Fruit fly (Drosophila melanogaster) whole organism, embryonic: ENCODE measurements around the gene CG16736.

ENCODE experiments used
- Aef1 ChIP-seq: fragments of 200-800 bp; sonication (Bioruptor generic); IDR thresholded peaks from 3 replicates; pipeline ENCODE4 v1.3.6; 2022; ENCODE audit warnings: missing biosample characterization, missing genetic modification characterization
- CG10147 ChIP-seq: fragments of 200-800 bp; sonication (Bioruptor generic); optimal IDR thresholded peaks from 2 replicates; lab custom pipeline; 2019; ENCODE audit warnings: missing biosample characterization, mild to moderate bottlenecking, missing genetic modification characterization, moderate library complexity
- CG10431 ChIP-seq: fragments of 200-800 bp; sonication (Bioruptor generic); optimal IDR thresholded peaks from 3 replicates; lab custom pipeline; 2018; ENCODE audit warnings: missing biosample characterization, mild to moderate bottlenecking, missing genetic modification characterization
- CG10979 ChIP-seq: fragments of 200-800 bp; sonication (Bioruptor generic); optimal IDR thresholded peaks from 2 replicates; lab custom pipeline; 2018; ENCODE audit warnings: missing biosample characterization, mild to moderate bottlenecking, missing genetic modification characterization, moderate library complexity
- CG1233 ChIP-seq: fragments of 200-800 bp; sonication (Bioruptor generic); optimal IDR thresholded peaks from 4 replicates; lab custom pipeline; 2018; ENCODE audit warnings: missing biosample characterization, mild to moderate bottlenecking, missing genetic modification characterization
- CG12769 ChIP-seq: fragments of 200-800 bp; sonication (Bioruptor generic); optimal IDR thresholded peaks from 2 replicates; lab custom pipeline; 2019; ENCODE audit warnings: missing biosample characterization, mild to moderate bottlenecking, missing genetic modification characterization, moderate library complexity
- CG13775 ChIP-seq: fragments of 200-800 bp; sonication (Bioruptor generic); optimal IDR thresholded peaks from 3 replicates; lab custom pipeline; 2017; ENCODE audit warnings: missing biosample characterization, mild to moderate bottlenecking, missing genetic modification characterization
- CG15696 ChIP-seq: fragments of 200-800 bp; sonication (Bioruptor generic); optimal IDR thresholded peaks from 2 replicates; lab custom pipeline; 2019; ENCODE audit warnings: missing biosample characterization, mild to moderate bottlenecking, missing genetic modification characterization, moderate library complexity
- CG1832 ChIP-seq: fragments of 200-800 bp; sonication (Bioruptor generic); optimal IDR thresholded peaks from 2 replicates; lab custom pipeline; 2017; ENCODE audit warnings: missing biosample characterization, mild to moderate bottlenecking, missing genetic modification characterization, inconsistent platforms
- CG2129 ChIP-seq: fragments of 200-800 bp; sonication (Bioruptor generic); IDR thresholded peaks from 2 replicates; pipeline ENCODE4 v1.3.6; 2022; ENCODE audit warnings: missing biosample characterization, missing genetic modification characterization; ENCODE audit not compliant: partially characterized antibody
- CG2199 ChIP-seq: fragments of 200-800 bp; sonication (Bioruptor generic); IDR thresholded peaks from 3 replicates; pipeline ENCODE4 v1.3.6; 2022; ENCODE audit warnings: missing biosample characterization, missing genetic modification characterization
- CG2712 ChIP-seq: fragments of 200-800 bp; optimal IDR thresholded peaks from 3 replicates; lab custom pipeline; 2019; ENCODE audit warnings: missing biosample characterization, mild to moderate bottlenecking, missing genetic modification characterization, moderate library complexity
- CG31224 ChIP-seq: fragments of 200-800 bp; sonication (Bioruptor generic); IDR thresholded peaks from 2 replicates; pipeline ENCODE4 v1.3.6; 2022; ENCODE audit warnings: missing biosample characterization, missing genetic modification characterization
- CG31365 ChIP-seq: fragments of 200-800 bp; sonication (Bioruptor generic); optimal IDR thresholded peaks from 2 replicates; lab custom pipeline; 2018; ENCODE audit warnings: missing biosample characterization, mild to moderate bottlenecking, missing genetic modification characterization
- CG32532 ChIP-seq: fragments of 200-800 bp; sonication (Bioruptor generic); IDR thresholded peaks from 2 replicates; pipeline ENCODE4 v1.3.6; 2022; ENCODE audit warnings: missing biosample characterization, missing genetic modification characterization
- CG32772 ChIP-seq: fragments of 200-800 bp; sonication (Bioruptor generic); IDR thresholded peaks from 2 replicates; pipeline ENCODE4 v1.3.6; 2022; ENCODE audit warnings: missing biosample characterization, missing genetic modification characterization
- CG8281 ChIP-seq: fragments of 200-800 bp; sonication (Bioruptor generic); optimal IDR thresholded peaks from 2 replicates; lab custom pipeline; 2018; ENCODE audit warnings: missing biosample characterization, mild to moderate bottlenecking, missing genetic modification characterization, moderate library complexity
- CHES-1-like ChIP-seq: fragments of 200-800 bp; sonication (Bioruptor generic); optimal IDR thresholded peaks from 2 replicates; lab custom pipeline; 2016; ENCODE audit warnings: missing biosample characterization, missing genetic modification characterization
- D19B ChIP-seq: fragments of 200-800 bp; sonication (Bioruptor generic); optimal IDR thresholded peaks from 2 replicates; lab custom pipeline; 2017; ENCODE audit warnings: missing biosample characterization, mild to moderate bottlenecking, missing genetic modification characterization
- Dll ChIP-seq: fragments of 200-800 bp; sonication (Bioruptor generic); IDR thresholded peaks from 4 replicates; pipeline ENCODE4 v1.3.6; 2022; ENCODE audit warnings: missing biosample characterization, missing genetic modification characterization; ENCODE audit not compliant: partially characterized antibody
- Elba2 ChIP-seq: fragments of 200-800 bp; sonication (Bioruptor generic); optimal IDR thresholded peaks from 3 replicates; lab custom pipeline; 2016; ENCODE audit warnings: missing biosample characterization, missing genetic modification characterization
- Fer1 ChIP-seq: fragments of 200-800 bp; sonication (Bioruptor generic); optimal IDR thresholded peaks from 2 replicates; lab custom pipeline; 2017; ENCODE audit warnings: missing biosample characterization, mild to moderate bottlenecking, missing genetic modification characterization
- Fer2 ChIP-seq: fragments of 200-800 bp; sonication (Bioruptor generic); optimal IDR thresholded peaks from 2 replicates; lab custom pipeline; 2018; ENCODE audit warnings: missing biosample characterization, mild to moderate bottlenecking, missing genetic modification characterization, moderate library complexity
- Fer3 ChIP-seq: fragments of 200-800 bp; sonication (Bioruptor generic); optimal IDR thresholded peaks from 2 replicates; lab custom pipeline; 2018; ENCODE audit warnings: missing biosample characterization, mild to moderate bottlenecking, missing genetic modification characterization, moderate library complexity
- GATAe ChIP-seq: fragments of 200-800 bp; sonication (Bioruptor generic); conservative IDR thresholded peaks from 2 replicates; pipeline ENCODE4 v1.3.6; 2022; ENCODE audit warnings: missing biosample characterization, missing genetic modification characterization
- Hr78 ChIP-seq, 2 experiments: fragments of 200-800 bp in 1 of 2; fragments of >200 bp in 1 of 2; sonication (Bioruptor generic) in 1 of 2; optimal IDR thresholded peaks; 2 replicates each; lab custom pipeline; 2017 to 2019; ENCODE audit warnings: missing biosample characterization in 2 of 2, missing genetic modification characterization in 2 of 2, mild to moderate bottlenecking in 1 of 2, moderate library complexity in 1 of 2
- Jarid2 ChIP-seq: fragments of 200-800 bp; sonication (Bioruptor generic); optimal IDR thresholded peaks from 3 replicates; lab custom pipeline; 2017; ENCODE audit warnings: mild to moderate bottlenecking, missing biosample characterization, missing genetic modification reagents, missing genetic modification characterization
- Mad ChIP-seq: fragments of 200-800 bp; sonication (Bioruptor generic); optimal IDR thresholded peaks from 2 replicates; lab custom pipeline; 2016; ENCODE audit warnings: missing biosample characterization, missing genetic modification characterization
- NC2β ChIP-seq: fragments of 200-800 bp; sonication (Bioruptor generic); optimal IDR thresholded peaks from 2 replicates; lab custom pipeline; 2016; ENCODE audit warnings: missing biosample characterization, missing genetic modification characterization
- TFAM ChIP-seq: fragments of 200-800 bp; sonication (Bioruptor generic); optimal IDR thresholded peaks from 2 replicates; lab custom pipeline; 2017; ENCODE audit warnings: missing biosample characterization, missing genetic modification characterization, inconsistent platforms
- Tbp ChIP-seq: fragments of >200 bp; optimal IDR thresholded peaks from 2 replicates; lab custom pipeline; 2018; ENCODE audit warnings: missing biosample characterization, missing genetic modification characterization
- bsh ChIP-seq, 2 experiments: fragments of 200-800 bp; sonication (Bioruptor generic); optimal IDR thresholded peaks; 2 replicates each; lab custom pipeline; 2017 to 2018; ENCODE audit warnings: mild to moderate bottlenecking in 2 of 2, missing biosample characterization in 2 of 2, missing genetic modification characterization in 2 of 2, moderate library complexity in 1 of 2
- cas ChIP-seq: fragments of 200-800 bp; sonication (Bioruptor generic); IDR thresholded peaks from 2 replicates; pipeline ENCODE4 v1.3.6; 2022; ENCODE audit warnings: missing biosample characterization, missing genetic modification characterization
- cwo ChIP-seq: fragments of 200-800 bp; sonication (Bioruptor generic); optimal IDR thresholded peaks from 3 replicates; lab custom pipeline; 2017; ENCODE audit warnings: missing biosample characterization, missing genetic modification characterization, mild to moderate bottlenecking, moderate library complexity, missing genetic modification reagents
- dmrt99B ChIP-seq: fragments of 200-800 bp; sonication (Bioruptor generic); optimal IDR thresholded peaks from 2 replicates; lab custom pipeline; 2018; ENCODE audit warnings: missing biosample characterization, mild to moderate bottlenecking, missing genetic modification characterization, moderate library complexity
- eve ChIP-seq, 2 experiments: fragments of >200 bp; optimal IDR thresholded peaks; 2 replicates each; lab custom pipeline; 2017; ENCODE audit warnings: missing biosample characterization in 2 of 2, missing genetic modification characterization in 2 of 2
- fd3F ChIP-seq: fragments of 200-800 bp; sonication (Bioruptor generic); optimal IDR thresholded peaks from 2 replicates; lab custom pipeline; 2018; ENCODE audit warnings: missing biosample characterization, mild to moderate bottlenecking, missing genetic modification characterization, moderate library complexity
- fru ChIP-seq: fragments of >200 bp; optimal IDR thresholded peaks from 2 replicates; lab custom pipeline; 2017
- gcm ChIP-seq: fragments of 200-800 bp; sonication (Bioruptor generic); optimal IDR thresholded peaks from 2 replicates; lab custom pipeline; 2019; ENCODE audit warnings: missing biosample characterization, mild to moderate bottlenecking, missing genetic modification characterization, moderate library complexity
- ham ChIP-seq: fragments of 200-800 bp; sonication (Bioruptor generic); IDR thresholded peaks from 2 replicates; pipeline ENCODE4 v1.3.6; 2022; ENCODE audit warnings: missing biosample characterization, missing genetic modification characterization
- hbn ChIP-seq: fragments of 200-800 bp; sonication (Bioruptor generic); IDR thresholded peaks from 2 replicates; pipeline ENCODE4 v1.3.6; 2022; ENCODE audit warnings: missing biosample characterization, missing genetic modification characterization; ENCODE audit not compliant: partially characterized antibody
- klu ChIP-seq: fragments of 200-800 bp; sonication (Bioruptor generic); IDR thresholded peaks from 2 replicates; pipeline ENCODE4 v1.3.6; 2022; ENCODE audit warnings: missing biosample characterization, missing genetic modification characterization
- nau ChIP-seq: fragments of 200-800 bp; sonication (Bioruptor generic); optimal IDR thresholded peaks from 3 replicates; lab custom pipeline; 2017; ENCODE audit warnings: missing biosample characterization, mild to moderate bottlenecking, missing genetic modification characterization, missing genetic modification reagents
- prd ChIP-seq, 3 experiments: fragments of >200 bp in 2 of 3; fragments of 200-800 bp in 1 of 3; sonication (Bioruptor generic) in 1 of 3; optimal IDR thresholded peaks in 2 of 3; IDR thresholded peaks in 1 of 3; 2 replicates in 2 of 3; 3 replicates in 1 of 3; pipeline versions ENCODE4 v1.3.6 to Lab custom; 2017 to 2022; ENCODE audit warnings: missing biosample characterization in 1 of 3, missing genetic modification characterization in 1 of 3
- pum ChIP-seq: fragments of 200-800 bp; sonication (Bioruptor generic); optimal IDR thresholded peaks from 2 replicates; lab custom pipeline; 2016; ENCODE audit warnings: missing biosample characterization, missing genetic modification characterization
- repo ChIP-seq: fragments of 200-800 bp; sonication (Bioruptor generic); optimal IDR thresholded peaks from 2 replicates; lab custom pipeline; 2016; ENCODE audit warnings: missing biosample characterization, missing genetic modification characterization
- tin ChIP-seq: fragments of 200-800 bp; sonication (Bioruptor generic); optimal IDR thresholded peaks from 3 replicates; lab custom pipeline; 2016; ENCODE audit warnings: missing biosample characterization, missing genetic modification characterization
- tup ChIP-seq: fragments of 200-800 bp; sonication (Bioruptor generic); optimal IDR thresholded peaks from 2 replicates; lab custom pipeline; 2016; ENCODE audit warnings: missing biosample characterization, mild to moderate bottlenecking, missing genetic modification characterization, moderate library complexity

Gene CG16736

DNA sequence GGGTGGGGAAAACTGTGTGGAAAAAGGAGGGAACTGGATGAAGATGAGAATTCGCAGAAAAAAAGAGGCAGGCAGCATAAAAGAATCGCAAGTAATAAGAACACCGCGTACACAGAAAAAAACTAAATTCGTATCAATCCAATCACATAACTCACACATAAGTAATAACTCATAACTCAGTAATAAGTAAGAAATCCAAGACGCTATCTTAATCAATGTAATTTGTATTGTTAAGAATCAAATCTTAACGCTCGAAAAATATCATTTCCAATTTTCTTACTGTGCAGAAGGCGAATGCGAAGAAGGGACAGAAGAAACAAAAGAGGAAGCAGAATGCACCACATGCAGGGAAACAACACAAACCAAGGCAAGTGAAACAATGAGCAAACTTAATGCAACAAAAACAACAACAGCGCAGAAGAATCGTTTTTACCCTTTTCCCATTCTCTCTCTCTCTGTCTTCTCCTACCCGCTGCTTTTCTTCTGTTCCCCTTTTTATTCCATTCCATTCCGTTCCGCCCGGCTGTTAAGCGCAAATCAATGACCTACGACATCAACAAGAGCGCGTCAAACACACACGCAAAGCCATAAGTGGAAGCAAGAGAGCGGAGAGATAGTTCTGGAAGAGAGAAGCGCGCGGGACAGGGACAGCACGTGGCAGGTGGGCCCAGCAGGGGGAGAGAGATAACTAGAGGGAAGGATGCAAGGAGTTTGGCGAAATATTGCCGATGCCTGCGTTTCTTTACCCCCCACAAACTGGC is 28.3 kb downstream of the CG16736 start (continued):
- TF ChIP-seq Dll (GFP tag; lab: Robert Waterston, UW) = no peak
- TF ChIP-seq CG2199 (GFP tag; lab: Robert Waterston, UW) = no peak
- TF ChIP-seq Elba2 = no peak
- TF ChIP-seq CG32532 (GFP tag; lab: Robert Waterston, UW) = peak; percentile 61; the same call in 1 of the 2 replicates
- TF ChIP-seq CG10147 (GFP tag; lab: Kevin White, UChicago) = peak; percentile 30
- TF ChIP-seq Fer2 (tag; lab: Kevin White, UChicago) = no peak
- peak; percentile 85 for TF ChIP-seq CG13775
- TF ChIP-seq CG31224 (GFP tag; lab: Robert Waterston, UW) = no peak
- no peak for TF ChIP-seq prd (optimal IDR thresholded peaks at IDR 0.05; lab: Kevin White, UChicago)
- peak; percentile 87 for TF ChIP-seq prd (GFP tag; IDR thresholded peaks at IDR 0.05; lab: Robert Waterston, UW)
- peak; percentile 84 for TF ChIP-seq pum (GFP tag; lab: Kevin White, UChicago)
- TF ChIP-seq tin = peak; percentile 77
- peak; percentile 21; the same call in 1 of the 2 replicates for TF ChIP-seq cas (GFP tag; lab: Robert Waterston, UW)
- peak; percentile 90 for TF ChIP-seq CG2712 (tag; lab: Kevin White, UChicago)
- no peak for TF ChIP-seq fd3F (GFP tag; lab: Kevin White, UChicago)
- peak; percentile 29 for TF ChIP-seq nau (GFP tag; lab: Kevin White, UChicago)
- peak; percentile 87 for TF ChIP-seq NC2β
- peak; percentile 52 for TF ChIP-seq cwo (GFP tag; lab: Kevin White, UChicago)
- no peak for TF ChIP-seq CG31365 (tag; lab: Kevin White, UChicago)
- peak; percentile 63 for TF ChIP-seq CG15696 (tag; lab: Kevin White, UChicago)
- peak in 1 of 2 experiments; percentile 91 for TF ChIP-seq Hr78 (GFP tag; optimal IDR thresholded peaks at IDR 0.05; lab: Kevin White, UChicago)
- TF ChIP-seq tup (GFP tag; lab: Kevin White, UChicago) = no peak
- peak; percentile 12 for TF ChIP-seq CG10431 (GFP tag; lab: Kevin White, UChicago)
- peak; percentile 74 for TF ChIP-seq dmrt99B (tag; lab: Kevin White, UChicago)
- TF ChIP-seq Fer3 = peak; percentile 64
- peak; percentile 16 for TF ChIP-seq Jarid2 (GFP tag; lab: Kevin White, UChicago)
- peak; percentile 89 to 99 for TF ChIP-seq bsh (GFP tag; optimal IDR thresholded peaks at IDR 0.05; lab: Kevin White, UChicago)
- no peak for TF ChIP-seq klu (GFP tag; lab: Robert Waterston, UW)
- no peak for TF ChIP-seq ham
- peak; percentile 59 for TF ChIP-seq CG1233 (GFP tag; lab: Kevin White, UChicago)
- TF ChIP-seq hbn (GFP tag; lab: Robert Waterston, UW) = no peak
- peak; percentile 86 for TF ChIP-seq CG12769 (tag; lab: Kevin White, UChicago)
- no peak for TF ChIP-seq CG8281 (tag; lab: Kevin White, UChicago)
- no peak for TF ChIP-seq D19B (GFP tag; lab: Kevin White, UChicago)
- peak in 1 of 2 experiments; percentile 96 for TF ChIP-seq eve (GFP tag; optimal IDR thresholded peaks at IDR 0.05; lab: Kevin White, UChicago)
- TF ChIP-seq GATAe (GFP tag; lab: Robert Waterston, UW) = no peak
- TF ChIP-seq CG32772 (GFP tag; lab: Robert Waterston, UW) = peak; percentile 69
- peak; percentile 62 for TF ChIP-seq Aef1 (GFP tag; lab: Robert Waterston, UW)
- TF ChIP-seq Tbp (GFP tag; lab: Kevin White, UChicago) = no peak
- TF ChIP-seq CG10979 (tag; lab: Kevin White, UChicago) = peak; percentile 90
- TF ChIP-seq CG1832 = peak; percentile 82
- peak; percentile 77 for TF ChIP-seq repo
- no peak for TF ChIP-seq fru
- TF ChIP-seq Mad = peak; percentile 55
- no peak for TF ChIP-seq CG2129 (GFP tag; lab: Robert Waterston, UW)
- TF ChIP-seq Fer1 (GFP tag; lab: Kevin White, UChicago) = peak; percentile 42
- peak; percentile 70 for TF ChIP-seq gcm (GFP tag; lab: Kevin White, UChicago)
- TF ChIP-seq TFAM (GFP tag; lab: Kevin White, UChicago) = peak; percentile 3
- TF ChIP-seq CHES-1-like (GFP tag; lab: Kevin White, UChicago) = peak; percentile 78
